Worm (Caenorhabditis elegans): Measurements from ENCODE around the gene npr-25.
"Not testable (repeated sequence)": the region's sequence is repeated elsewhere in the genome, so short reads cannot be mapped to it uniquely, and the experiment has no call there.

Gene npr-25

DNA sequence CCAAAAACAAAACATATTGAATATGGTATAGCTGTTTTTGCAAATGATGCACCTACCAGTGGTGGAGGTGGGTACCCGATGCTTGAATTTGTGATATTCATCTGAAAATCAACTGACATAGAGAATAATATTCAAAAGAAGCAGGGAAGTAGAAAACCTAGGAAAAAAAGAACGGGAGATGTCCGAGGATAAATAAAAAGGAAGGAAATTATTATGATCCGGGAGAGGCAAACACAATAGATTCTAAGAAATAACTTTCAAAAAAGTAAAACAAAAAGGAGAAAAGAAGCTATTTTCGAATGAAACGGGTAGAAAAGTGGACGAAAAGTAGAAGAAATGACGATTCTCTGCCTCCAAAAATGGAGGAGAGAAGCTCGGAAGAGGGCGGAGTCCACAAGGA is at the start of gene npr-25:
Gene npr-25 (minus strand): TSS at position 101 of the 400 bp plus-strand sequence.
- no peak for TF ChIP-seq unc-62 (GFP tag; optimal IDR thresholded peaks at IDR 0.05)

DNA sequence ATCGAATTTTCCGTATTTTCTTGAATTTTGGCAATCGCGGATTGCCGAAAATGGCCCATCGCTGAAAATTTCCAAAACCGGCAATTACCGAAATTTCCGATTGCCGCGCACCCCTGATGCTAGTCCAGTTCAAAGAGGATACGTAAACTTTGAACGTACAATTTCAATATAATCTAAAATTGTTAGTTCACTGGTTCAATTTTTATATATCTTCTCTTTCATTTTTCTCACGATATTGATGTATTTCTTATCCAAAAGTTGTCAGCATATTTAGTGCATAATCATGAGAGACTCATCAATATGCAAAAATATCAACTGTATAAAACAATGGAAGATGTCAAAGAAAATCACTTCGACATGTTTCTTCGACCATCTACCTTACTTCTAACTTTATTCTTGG is 45.8 kb upstream of the npr-25 start, which contains the start of gene nas-17:
Gene nas-17 (plus strand): TSS at position 301 of the 400 bp plus-strand sequence.
- no peak for TF ChIP-seq unc-62 (GFP tag; optimal IDR thresholded peaks at IDR 0.05)

DNA sequence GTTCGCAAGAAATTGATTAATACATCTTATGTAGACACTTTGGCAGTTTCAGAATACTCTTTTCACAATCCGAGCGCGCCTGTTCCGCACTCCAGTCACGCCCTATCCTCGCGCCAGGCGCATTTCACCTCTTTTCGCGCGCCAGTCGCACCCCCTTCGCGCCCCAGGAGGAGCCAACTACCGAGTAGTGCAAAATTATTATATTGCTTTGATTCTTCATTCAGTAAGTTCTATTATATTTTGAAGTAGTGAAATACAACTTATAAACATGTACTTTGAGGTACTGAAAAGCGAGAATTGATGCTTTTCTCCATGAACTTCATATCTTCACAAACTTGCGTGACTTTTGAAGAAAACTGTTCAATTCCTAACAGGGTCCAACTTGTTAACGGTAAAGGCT is 43.3 kb upstream of the npr-25 start, which contains the start of gene nas-18:
Gene nas-18 (plus strand): TSS at position 301 of the 400 bp plus-strand sequence.
- TF ChIP-seq unc-62 (GFP tag; optimal IDR thresholded peaks at IDR 0.05): not testable (repeated sequence)

DNA sequence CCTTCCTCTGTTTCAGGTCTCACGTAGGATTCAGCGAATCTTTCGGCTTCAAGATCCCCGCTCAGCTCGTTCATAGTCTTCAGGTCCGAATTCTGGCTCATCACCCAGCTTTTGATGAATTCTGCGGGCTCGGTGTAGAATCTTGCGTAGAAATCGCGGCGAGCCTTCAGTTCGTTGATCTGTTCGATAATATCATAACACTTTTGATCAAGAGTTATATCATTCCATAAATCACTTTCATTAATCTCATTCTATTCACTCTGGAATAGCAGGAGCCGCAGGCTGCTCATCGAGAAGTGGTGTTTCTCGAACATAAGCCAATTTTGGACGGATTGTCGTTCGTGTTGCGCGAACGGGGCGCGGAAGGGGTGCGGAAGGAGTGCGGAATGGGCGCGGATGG is 42.2 kb upstream of the npr-25 start, which contains the start of gene K03B8.4:
Gene K03B8.4 (minus strand): TSS at position 101 of the 400 bp plus-strand sequence.
- TF ChIP-seq unc-62 (GFP tag; optimal IDR thresholded peaks at IDR 0.05): not testable (repeated sequence)

DNA sequence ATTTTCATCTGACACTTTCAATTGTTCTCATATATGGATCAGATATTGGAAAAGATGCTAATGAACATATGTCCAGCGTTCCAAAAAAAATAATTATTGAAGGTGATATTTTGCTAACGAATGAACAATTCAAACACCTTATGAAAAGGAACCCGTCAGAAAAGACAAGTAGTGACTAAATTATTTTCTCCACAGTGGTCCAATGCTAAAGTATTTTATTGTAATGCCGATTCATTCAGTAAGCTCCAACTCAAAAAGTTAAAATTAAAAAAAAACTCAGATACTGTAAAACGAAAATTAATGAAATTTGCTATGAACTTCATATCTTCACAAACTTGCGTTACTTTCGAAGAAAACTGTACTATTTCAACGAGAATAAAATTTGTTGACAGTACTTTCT is 39.2 kb upstream of the npr-25 start, which contains the start of gene nas-16:
Gene nas-16 (plus strand): TSS at position 301 of the 400 bp plus-strand sequence.
- no peak for TF ChIP-seq unc-62 (GFP tag; optimal IDR thresholded peaks at IDR 0.05)

DNA sequence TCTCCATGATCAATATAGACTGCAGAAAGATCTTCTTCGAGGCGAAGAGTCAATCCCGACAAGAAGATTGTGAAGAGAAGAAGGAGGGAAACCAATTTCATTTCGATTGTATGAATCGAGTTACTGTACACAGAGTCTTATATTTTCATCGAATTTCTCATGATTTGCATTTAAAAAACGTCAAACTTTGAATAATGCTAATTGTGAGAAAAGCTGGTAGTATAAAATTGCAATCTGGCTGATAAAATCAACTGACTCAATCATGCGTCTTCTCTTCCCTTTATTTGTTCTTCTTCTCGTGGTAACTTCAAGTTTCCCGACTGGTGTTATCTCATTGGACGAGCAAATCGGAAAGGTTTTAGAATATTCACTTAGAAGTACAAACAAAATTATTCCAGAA is 37.6 kb upstream of the npr-25 start, which contains the start of the genes K03B8.11 and K03B8.14:
Gene K03B8.11 (minus strand): TSS at position 101 of the 400 bp plus-strand sequence.
Gene K03B8.14 (plus strand): TSS at position 110 of the 400 bp plus-strand sequence.
- no peak for TF ChIP-seq unc-62 (GFP tag; optimal IDR thresholded peaks at IDR 0.05)

DNA sequence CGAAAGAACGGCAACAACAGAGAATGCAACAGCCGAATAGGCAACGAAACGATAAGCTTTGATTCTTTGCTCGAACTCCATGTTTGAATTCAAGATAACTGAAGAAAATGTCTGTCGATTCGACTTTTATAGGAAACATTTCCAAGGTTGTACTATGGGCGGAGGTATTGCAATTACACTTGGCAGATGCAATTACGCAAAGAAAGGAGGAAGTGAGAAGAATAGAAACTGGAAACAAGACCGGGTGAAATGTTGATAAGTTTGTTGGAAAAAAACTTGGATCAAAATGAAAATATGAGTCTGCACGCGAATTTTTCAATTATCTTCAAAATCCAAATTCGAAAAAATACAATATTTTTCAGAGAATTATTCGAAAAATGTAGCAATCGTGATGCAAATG is 37.0 kb upstream of the npr-25 start, which contains the start of gene col-155:
Gene col-155 (minus strand): TSS at position 101 of the 400 bp plus-strand sequence.
- TF ChIP-seq unc-62 (GFP tag; optimal IDR thresholded peaks at IDR 0.05): no peak

DNA sequence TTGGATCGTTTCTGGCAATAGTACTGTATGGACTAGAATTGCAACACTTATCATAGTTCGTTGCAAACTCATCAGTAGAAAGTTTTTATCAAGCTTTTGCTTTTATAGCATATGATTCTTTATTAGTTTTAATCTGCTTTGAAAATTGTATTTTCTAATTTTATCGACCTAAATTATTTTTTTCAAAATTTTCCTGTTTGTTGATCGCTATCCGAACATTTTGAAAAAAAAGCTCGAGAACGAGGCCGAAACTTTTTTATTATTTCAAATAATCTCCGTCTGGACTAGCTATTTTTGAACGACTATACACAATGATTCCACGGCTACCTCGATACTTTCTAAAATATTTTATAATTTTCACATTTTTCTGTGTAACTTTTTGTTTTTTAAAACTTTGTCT is 33.6 kb upstream of the npr-25 start, which contains the start of gene F55C10.4:
Gene F55C10.4 (plus strand): TSS at position 301 of the 400 bp plus-strand sequence.
- TF ChIP-seq unc-62 (GFP tag; optimal IDR thresholded peaks at IDR 0.05): no peak

DNA sequence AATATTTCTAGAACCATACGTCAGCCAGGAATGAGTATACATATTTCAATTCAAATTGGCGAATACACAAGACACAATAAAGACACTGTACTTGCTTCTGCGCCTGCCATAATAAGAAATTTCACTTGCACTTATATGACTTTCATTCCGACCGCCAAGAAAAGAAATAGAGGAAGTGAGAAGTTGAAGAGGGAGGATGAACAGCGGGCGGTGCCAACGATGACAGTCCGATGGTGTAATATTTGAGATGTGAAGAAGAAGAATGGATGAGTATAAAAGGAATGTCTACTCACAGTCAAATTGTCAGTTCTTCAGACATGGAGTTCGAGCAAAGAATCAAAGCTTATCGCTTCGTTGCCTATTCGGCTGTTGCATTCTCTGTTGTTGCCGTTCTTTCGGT is 32.3 kb upstream of the npr-25 start, which contains the start of gene col-154:
Gene col-154 (plus strand): TSS at position 301 of the 400 bp plus-strand sequence.
- no peak for TF ChIP-seq unc-62 (GFP tag; optimal IDR thresholded peaks at IDR 0.05)

DNA sequence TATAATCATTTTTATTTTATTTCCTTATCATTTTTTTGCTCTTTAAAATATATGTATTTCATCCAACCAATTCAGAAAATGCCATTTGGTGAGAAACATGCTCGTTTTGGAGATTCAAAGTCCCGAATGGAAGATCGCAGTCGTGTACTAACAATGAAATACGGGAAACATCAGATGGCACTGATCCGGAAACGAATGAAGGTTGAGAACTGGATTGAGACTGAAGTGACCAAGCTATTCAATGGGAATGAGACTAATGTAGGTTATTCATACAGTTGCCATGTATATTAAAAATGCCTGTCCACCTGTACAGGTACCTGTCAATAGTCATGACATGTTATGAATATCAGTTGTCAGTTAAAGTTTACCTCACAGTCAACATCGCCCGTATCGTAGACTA is 30.2 kb upstream of the npr-25 start, which contains the start of gene F55C10.5:
Gene F55C10.5 (plus strand): TSS at position 74 of the 400 bp plus-strand sequence.
- TF ChIP-seq unc-62 (GFP tag; optimal IDR thresholded peaks at IDR 0.05): no peak

DNA sequence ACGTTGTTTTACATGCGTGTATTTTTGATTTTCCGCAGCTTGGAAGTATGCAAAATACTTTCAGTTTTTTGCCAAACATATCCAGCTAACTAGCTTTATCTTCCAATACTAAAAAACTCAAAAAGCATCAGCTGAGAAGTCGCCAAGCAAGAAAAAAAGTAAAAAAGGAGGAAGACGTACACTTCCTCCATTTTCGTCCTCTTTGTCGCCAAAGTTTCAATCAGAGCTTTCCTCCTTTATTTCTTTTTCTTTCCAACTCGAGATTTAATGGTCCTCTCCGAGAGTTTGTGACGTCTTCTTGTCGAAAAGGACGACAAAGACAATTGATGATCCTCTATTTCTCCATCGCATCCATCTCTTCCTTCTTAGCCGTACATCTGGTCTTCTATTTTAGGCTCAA is 27.8 kb upstream of the npr-25 start:
- no peak for TF ChIP-seq unc-62 (GFP tag; optimal IDR thresholded peaks at IDR 0.05)

DNA sequence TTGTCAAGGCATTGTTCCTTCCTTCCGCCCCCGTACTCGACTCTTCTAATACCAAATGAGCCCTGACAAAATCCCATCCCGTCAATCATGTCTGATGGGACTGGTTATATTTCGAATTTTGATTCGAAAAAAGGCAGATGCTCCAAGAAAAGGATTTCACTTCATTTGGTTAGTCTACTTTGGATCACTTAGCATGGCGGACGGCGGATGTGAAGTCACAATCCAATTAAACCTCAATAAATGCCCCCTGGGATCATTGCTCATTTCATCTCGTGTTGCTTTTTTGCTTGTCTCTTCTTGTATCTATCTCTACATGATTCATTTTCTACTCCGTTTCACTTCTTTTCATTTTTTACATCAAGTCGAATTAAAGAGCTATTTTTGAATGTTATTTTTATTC is 26.5 kb upstream of the npr-25 start:
- no peak for TF ChIP-seq unc-62 (GFP tag; optimal IDR thresholded peaks at IDR 0.05)

DNA sequence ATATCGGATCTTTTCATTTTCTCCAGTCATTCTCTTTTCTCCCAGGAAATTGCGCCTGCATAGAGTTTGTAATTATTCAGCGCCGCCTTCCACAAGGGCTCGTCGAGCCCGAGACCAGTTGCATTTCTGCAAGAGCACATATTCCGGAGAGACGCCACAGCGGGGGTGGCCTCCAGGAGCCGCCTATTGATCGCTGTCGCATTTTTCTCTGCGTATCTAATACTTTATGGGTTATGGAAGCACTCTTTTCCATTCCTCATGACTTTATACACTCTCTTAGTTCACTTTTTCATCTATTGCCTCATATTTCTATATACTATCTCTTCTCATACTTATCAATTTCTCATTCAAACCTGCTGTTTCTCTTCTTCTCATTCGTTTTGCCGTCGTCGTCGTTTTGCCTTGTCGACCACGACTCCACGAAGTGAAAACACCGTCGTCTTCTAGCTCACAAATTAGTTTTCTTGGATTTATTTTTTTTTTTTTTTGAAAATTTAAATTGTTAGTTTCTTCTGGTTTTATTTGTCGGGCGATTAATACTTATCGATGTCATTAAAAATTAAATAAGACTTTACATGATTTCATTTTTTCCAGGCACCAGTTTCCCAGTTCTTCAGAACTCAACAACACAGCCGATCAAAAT is 22.5 kb upstream of the npr-25 start, which contains the start of gene cnb-1:
Gene cnb-1 (plus strand): TSS at position 593 of the 643 bp plus-strand sequence.
- no peak for TF ChIP-seq unc-62 (GFP tag; optimal IDR thresholded peaks at IDR 0.05)

DNA sequence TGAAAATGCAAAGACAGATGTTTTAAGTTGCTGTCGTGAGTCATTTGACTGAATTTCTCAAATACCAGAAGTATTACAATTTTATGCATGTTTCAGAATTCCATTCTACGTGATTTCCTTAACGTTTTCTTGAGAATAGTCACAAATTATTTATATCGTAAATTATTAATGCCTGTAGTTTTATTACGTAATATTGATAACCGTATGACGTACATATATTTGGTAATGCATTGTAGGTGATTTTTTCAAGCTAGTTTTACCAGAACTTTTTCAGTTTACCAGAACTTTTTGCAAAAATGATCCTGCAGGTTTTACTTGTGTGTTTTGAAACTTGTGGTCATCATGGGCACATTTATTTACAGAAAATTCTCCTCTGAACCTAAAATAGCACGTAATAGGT is 21.1 kb upstream of the npr-25 start:
- no peak for TF ChIP-seq unc-62 (GFP tag; optimal IDR thresholded peaks at IDR 0.05)

DNA sequence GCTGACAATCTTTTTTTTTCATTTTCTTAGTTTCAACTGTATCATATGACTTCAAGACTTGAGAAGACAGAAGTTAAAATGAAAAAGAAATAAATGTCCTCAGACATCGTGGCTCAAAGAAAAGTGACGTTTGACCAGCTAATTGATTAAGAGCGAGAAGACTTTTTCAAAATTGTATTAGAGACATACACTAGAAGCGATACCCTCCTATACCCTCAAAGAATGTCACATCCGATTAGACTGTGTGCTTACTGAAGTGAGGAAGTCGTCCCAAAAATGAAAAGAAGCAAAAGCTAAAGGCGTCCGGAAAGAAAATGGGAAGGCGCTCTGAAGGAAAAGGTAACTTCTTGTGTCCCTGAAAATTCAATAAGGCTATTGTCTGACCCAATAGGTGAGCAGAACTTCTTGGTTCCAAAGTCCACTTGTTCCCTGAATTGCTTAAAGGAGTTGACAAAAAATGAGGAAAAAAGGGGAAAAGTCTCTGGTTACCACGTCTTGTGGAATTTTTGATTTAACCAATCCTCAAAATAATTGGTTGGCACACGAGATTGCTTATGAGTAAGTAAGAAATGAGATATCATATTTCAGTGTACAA is 19.6 kb upstream of the npr-25 start:
- TF ChIP-seq unc-62 (GFP tag; optimal IDR thresholded peaks at IDR 0.05): no peak

DNA sequence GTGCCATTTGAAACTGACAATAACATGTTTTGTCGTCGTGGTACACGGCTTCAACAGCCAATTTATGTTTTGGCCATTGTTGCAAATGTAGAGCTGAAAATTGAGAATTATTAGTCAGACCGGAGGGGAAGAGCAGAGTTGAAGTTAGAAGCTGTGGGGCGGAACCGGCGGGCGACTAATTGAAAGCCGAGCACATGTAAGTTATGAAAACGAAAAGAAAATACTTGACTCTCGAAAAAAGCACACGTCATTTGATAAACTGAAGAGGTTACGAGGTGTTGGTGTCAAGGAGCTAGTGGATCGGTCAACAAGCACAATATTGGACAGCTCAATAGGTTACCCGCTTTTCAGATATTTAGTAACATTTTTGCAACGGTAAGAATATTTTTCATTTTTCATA is 13.3 kb upstream of the npr-25 start, which contains the start of gene dop-5:
Gene dop-5 (minus strand): TSS at position 101 of the 400 bp plus-strand sequence.
- TF ChIP-seq unc-62 (GFP tag; optimal IDR thresholded peaks at IDR 0.05): no peak

Measured in whole organism, dauer.